Worm (Caenorhabditis elegans) whole organism, L1 larva: ENCODE measurements around the gene fbxb-50.
A peak's percentile ranks its signal among the peaks of the same experiment; 100 is the strongest.

Source experiments
- C34B4.2 ChIP-seq: sonication (generic microtip); optimal IDR thresholded peaks from 2 replicates; lab custom pipeline; 2017; ENCODE audit warnings: mild to moderate bottlenecking, missing genetic modification characterization, missing compliant biosample characterization
- aly-2 ChIP-seq: fragments of 150-350 bp; optimal IDR thresholded peaks from 2 replicates; lab custom pipeline; 2014; ENCODE audit warnings: missing biosample characterization, missing genetic modification characterization
- ceh-63 ChIP-seq: fragments of 200-800 bp; sonication (Bioruptor generic); optimal IDR thresholded peaks from 2 replicates; lab custom pipeline; 2018; ENCODE audit warnings: mild to moderate bottlenecking, missing genetic modification characterization, missing compliant biosample characterization
- ceh-8 ChIP-seq: fragments of 200-800 bp; sonication (Bioruptor generic); optimal IDR thresholded peaks from 2 replicates; lab custom pipeline; 2018; ENCODE audit warnings: mild to moderate bottlenecking, missing genetic modification characterization, moderate library complexity, missing compliant biosample characterization
- ceh-82 ChIP-seq, 3 experiments: fragments of 150-350 bp in 1 of 3; sonication (generic microtip) in 2 of 3; optimal IDR thresholded peaks; 2 replicates each; lab custom pipeline; 2014 to 2017; ENCODE audit warnings: missing biosample characterization in 3 of 3, missing genetic modification characterization in 3 of 3
- ceh-90 ChIP-seq: sonication (generic microtip); optimal IDR thresholded peaks from 2 replicates; lab custom pipeline; 2016; ENCODE audit warnings: missing genetic modification characterization, missing compliant biosample characterization
- dsc-1 ChIP-seq: sonication (generic microtip); optimal IDR thresholded peaks from 2 replicates; lab custom pipeline; 2016; ENCODE audit warnings: mild to moderate bottlenecking, missing genetic modification characterization, missing compliant biosample characterization
- efl-1 ChIP-seq, 4 experiments: fragments of 150-350 bp; optimal IDR thresholded peaks in 3 of 4; peaks in 1 of 4; 1 replicate in 1 of 4; 2 replicates in 3 of 4; lab custom pipeline; 2014; ENCODE audit warnings: missing biosample characterization in 2 of 4, missing genetic modification characterization in 2 of 4, missing genetic modification reagents in 2 of 4
- efl-3 ChIP-seq: fragments of 200-800 bp; sonication (Bioruptor generic); optimal IDR thresholded peaks from 2 replicates; lab custom pipeline; 2018; ENCODE audit warnings: mild to moderate bottlenecking, missing genetic modification characterization, missing compliant biosample characterization
- elt-3 ChIP-seq, 6 experiments: fragments of 150-350 bp in 1 of 6; sonication (generic microtip); optimal IDR thresholded peaks; 2 replicates each; lab custom pipeline; 2017 to 2018; ENCODE audit warnings: missing biosample characterization in 6 of 6, missing genetic modification characterization in 6 of 6, inconsistent platforms in 1 of 6
- fkh-4 ChIP-seq: sonication (generic microtip); optimal IDR thresholded peaks from 2 replicates; lab custom pipeline; 2016; ENCODE audit warnings: missing compliant biosample characterization, missing genetic modification characterization, borderline replicate concordance
- fos-1 ChIP-seq: fragments of 150-350 bp; optimal IDR thresholded peaks from 2 replicates; lab custom pipeline; 2014; ENCODE audit warnings: missing biosample characterization, missing genetic modification characterization
- hlh-17 ChIP-seq: fragments of 200-800 bp; sonication (Bioruptor generic); optimal IDR thresholded peaks from 2 replicates; lab custom pipeline; 2018; ENCODE audit warnings: missing genetic modification characterization, mild to moderate bottlenecking, missing compliant biosample characterization, moderate library complexity, borderline replicate concordance
- hlh-4 ChIP-seq: sonication (generic microtip); optimal IDR thresholded peaks from 2 replicates; lab custom pipeline; 2016; ENCODE audit warnings: mild to moderate bottlenecking, missing genetic modification characterization, missing compliant biosample characterization
- hpl-2 ChIP-seq: fragments of 150-350 bp; optimal IDR thresholded peaks from 2 replicates; lab custom pipeline; 2014; ENCODE audit warnings: missing biosample characterization, missing genetic modification reagents, missing genetic modification characterization
- lin-15B ChIP-seq: fragments of 150-350 bp; sonication (generic microtip); optimal IDR thresholded peaks from 3 replicates; lab custom pipeline; 2014; ENCODE audit warnings: missing biosample characterization, missing genetic modification characterization
- lin-39 ChIP-seq: fragments of 150-350 bp; optimal IDR thresholded peaks from 2 replicates; lab custom pipeline; 2014; ENCODE audit warnings: missing biosample characterization, missing genetic modification reagents, missing genetic modification characterization
- lir-3 ChIP-seq: sonication (generic microtip); optimal IDR thresholded peaks from 2 replicates; lab custom pipeline; 2016; ENCODE audit warnings: mild to moderate bottlenecking, missing genetic modification characterization, moderate library complexity, missing compliant biosample characterization; ENCODE audit not compliant: poor library complexity
- mep-1 ChIP-seq: fragments of 150-350 bp; optimal IDR thresholded peaks from 2 replicates; lab custom pipeline; 2014; ENCODE audit warnings: missing biosample characterization, missing genetic modification characterization
- nhr-11 ChIP-seq: fragments of 150-350 bp; optimal IDR thresholded peaks from 2 replicates; lab custom pipeline; 2014; ENCODE audit warnings: missing biosample characterization, missing genetic modification characterization
- nhr-19 ChIP-seq: fragments of 200-800 bp; sonication (Bioruptor generic); conservative IDR thresholded peaks from 2 replicates; pipeline ENCODE4 v1.3.6; 2022; ENCODE audit warnings: missing genetic modification characterization, missing compliant biosample characterization
- nhr-237 ChIP-seq: fragments of 150-350 bp; optimal IDR thresholded peaks from 2 replicates; lab custom pipeline; 2014; ENCODE audit warnings: missing biosample characterization, missing genetic modification characterization
- nhr-71 ChIP-seq: sonication (generic microtip); optimal IDR thresholded peaks from 2 replicates; lab custom pipeline; 2016; ENCODE audit warnings: mild to moderate bottlenecking, missing genetic modification characterization, moderate library complexity, missing compliant biosample characterization
- nhr-76 ChIP-seq: sonication (generic microtip); optimal IDR thresholded peaks from 2 replicates; lab custom pipeline; 2017; ENCODE audit warnings: missing biosample characterization, missing genetic modification characterization
- nhr-84 ChIP-seq: sonication (generic microtip); optimal IDR thresholded peaks from 2 replicates; lab custom pipeline; 2017; ENCODE audit warnings: missing biosample characterization, missing genetic modification characterization
- nhr-85 ChIP-seq: sonication (generic microtip); peaks from one replicate; lab custom pipeline; 2016; ENCODE audit warnings: missing genetic modification characterization, inconsistent platforms, missing compliant biosample characterization
- pqm-1 ChIP-seq: sonication (generic microtip); optimal IDR thresholded peaks from 3 replicates; lab custom pipeline; 2017; ENCODE audit warnings: missing biosample characterization, missing genetic modification characterization
- rnt-1 ChIP-seq: sonication (generic microtip); optimal IDR thresholded peaks from 2 replicates; lab custom pipeline; 2016; ENCODE audit warnings: mild to moderate bottlenecking, missing genetic modification characterization, moderate library complexity, missing compliant biosample characterization
- sptf-1 ChIP-seq: fragments of 150-350 bp; optimal IDR thresholded peaks from 2 replicates; lab custom pipeline; 2014; ENCODE audit warnings: missing biosample characterization, missing genetic modification characterization
- sup-37 ChIP-seq: fragments of 200-800 bp; sonication (Bioruptor generic); optimal IDR thresholded peaks from 2 replicates; lab custom pipeline; 2018; ENCODE audit warnings: mild to moderate bottlenecking, missing genetic modification characterization, missing compliant biosample characterization
- tlp-1 ChIP-seq: fragments of 150-350 bp; optimal IDR thresholded peaks from 2 replicates; lab custom pipeline; 2014; ENCODE audit warnings: missing biosample characterization, missing genetic modification characterization
- unc-62 ChIP-seq: fragments of 150-350 bp; optimal IDR thresholded peaks from 2 replicates; lab custom pipeline; 2014; ENCODE audit warnings: missing biosample characterization, missing genetic modification reagents, missing genetic modification characterization
- unc-98 ChIP-seq: fragments of 200-800 bp; sonication (Bioruptor generic); IDR thresholded peaks from 2 replicates; pipeline ENCODE4 v1.3.6; 2022; ENCODE audit warnings: missing genetic modification characterization, missing compliant biosample characterization
- vab-15 ChIP-seq: sonication (generic microtip); optimal IDR thresholded peaks from 2 replicates; lab custom pipeline; 2017; ENCODE audit warnings: missing genotype, mild to moderate bottlenecking, missing genetic modification characterization, missing compliant biosample characterization
- ztf-11 ChIP-seq, 2 experiments: sonication (generic microtip); optimal IDR thresholded peaks; 2 replicates each; lab custom pipeline; 2016 to 2017; ENCODE audit warnings: missing genetic modification characterization in 2 of 2, missing biosample characterization in 1 of 2, missing compliant biosample characterization in 1 of 2

The fbxb-50 gene

DNA sequence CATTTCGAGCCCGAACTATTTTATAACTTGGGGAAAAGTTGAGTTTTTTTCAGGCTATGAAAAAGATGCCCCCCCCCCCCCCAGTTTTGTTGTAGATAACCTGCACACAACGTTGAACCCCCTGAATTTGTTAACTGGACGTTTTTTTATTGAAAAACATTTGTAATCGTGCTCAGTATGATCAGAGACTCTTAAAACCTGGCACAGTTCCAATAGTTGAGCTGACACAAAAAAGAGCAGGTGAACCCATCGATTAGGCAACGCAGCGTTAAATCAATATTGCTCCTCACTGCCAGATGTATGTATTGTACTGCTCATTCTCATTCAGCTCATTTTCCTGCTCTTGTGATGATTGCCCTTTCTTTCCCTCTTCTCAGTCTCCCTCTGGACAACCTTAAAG, 10.6 kb upstream of the fbxb-50 start, which contains the start of gene K05F6.12:
TSS of gene K05F6.12 (plus strand) at position 301 of the 400 bp plus-strand sequence.
- TF ChIP-seq sptf-1 (tag; lab: Kevin White, UChicago) (no peak), nhr-76 (tag; lab: Kevin White, UChicago) (no peak), mep-1 (no peak), ceh-8 (GFP tag; lab: Kevin White, UChicago) (no peak)

DNA sequence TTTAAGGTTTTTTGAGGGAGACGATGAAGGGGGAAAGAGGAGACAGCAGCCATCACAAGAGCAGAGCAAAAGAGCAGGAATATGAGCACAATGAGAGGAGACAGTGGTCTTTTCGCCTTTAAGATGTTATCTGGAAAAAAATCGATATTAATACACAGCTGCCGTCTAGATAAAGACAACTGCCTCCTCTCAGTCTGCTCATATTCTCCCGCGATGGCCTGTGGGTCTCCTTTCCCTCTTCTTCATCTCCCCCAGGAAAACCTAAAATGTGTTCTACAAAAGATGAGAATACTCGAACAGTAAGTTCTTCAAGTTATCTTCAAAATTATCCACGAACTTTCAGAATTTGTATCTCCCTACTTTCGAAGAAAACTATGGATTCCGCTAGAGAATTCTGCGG, 5.7 kb upstream of the fbxb-50 start, which contains the start of the genes fbxb-52 and fbxb-51:
TSS of gene fbxb-52 (minus strand) at position 101 of the 400 bp plus-strand sequence.
TSS of gene fbxb-51 (plus strand) at position 212 of the 400 bp plus-strand sequence.
- no peak for TF ChIP-seq ceh-90 (tag; lab: Kevin White, UChicago)
- no peak for TF ChIP-seq ceh-63 (GFP tag; lab: Kevin White, UChicago)
- TF ChIP-seq dsc-1 (tag; lab: Kevin White, UChicago), result no peak
- no peak for TF ChIP-seq vab-15 (tag; lab: Kevin White, UChicago)
- TF ChIP-seq elt-3 (tag; optimal IDR thresholded peaks at IDR 0.05; lab: Kevin White, UChicago), result no peak
- no peak for TF ChIP-seq nhr-84 (tag; lab: Kevin White, UChicago)
- TF ChIP-seq unc-98, result no peak
- no peak for TF ChIP-seq tlp-1
- TF ChIP-seq nhr-85 (tag; lab: Kevin White, UChicago), result no peak
- TF ChIP-seq ceh-8 (GFP tag; lab: Kevin White, UChicago), result no peak
- no peak for TF ChIP-seq nhr-237 (tag; lab: Kevin White, UChicago)
- TF ChIP-seq hlh-17 (GFP tag; lab: Kevin White, UChicago), result no peak
- TF ChIP-seq nhr-19 (GFP tag; lab: Robert Waterston, UW), result no peak
- no peak for TF ChIP-seq lin-39 (tag; lab: Kevin White, UChicago)

DNA sequence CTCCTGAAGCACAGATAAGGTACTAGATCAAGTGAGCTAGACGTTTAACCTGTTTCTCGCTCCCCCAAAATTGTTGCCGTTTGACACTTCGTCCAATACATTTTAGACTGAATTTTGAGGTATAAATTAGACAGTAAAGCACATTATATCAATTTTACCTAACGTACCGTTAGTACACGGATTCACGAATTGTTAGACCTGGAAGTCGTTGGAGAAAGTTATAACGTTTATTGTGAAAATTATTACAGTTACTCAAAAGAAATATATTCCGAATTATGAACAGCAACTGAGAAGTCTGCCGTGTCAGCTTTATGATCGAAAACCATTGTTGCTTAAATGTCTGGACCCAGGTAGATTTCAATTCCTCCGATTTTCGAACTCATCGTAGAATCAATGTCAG, 4.6 kb downstream of the fbxb-50 start:
- no peak for TF ChIP-seq lin-15B
- no peak for TF ChIP-seq C34B4.2
- no peak for TF ChIP-seq efl-3
- no peak for TF ChIP-seq hlh-4 (tag; lab: Kevin White, UChicago)
- TF ChIP-seq ceh-8 (GFP tag; lab: Kevin White, UChicago), result no peak
- no peak for TF ChIP-seq efl-1 (optimal IDR thresholded peaks at IDR 0.05; lab: Kevin White, UChicago)
- peak in 1 of 2 experiments; percentile 91 for TF ChIP-seq efl-1 (GFP tag; optimal IDR thresholded peaks at IDR 0.05 in 1 of 2; lab: Kevin White, UChicago)
- TF ChIP-seq nhr-85 (tag; lab: Kevin White, UChicago), result no peak

DNA sequence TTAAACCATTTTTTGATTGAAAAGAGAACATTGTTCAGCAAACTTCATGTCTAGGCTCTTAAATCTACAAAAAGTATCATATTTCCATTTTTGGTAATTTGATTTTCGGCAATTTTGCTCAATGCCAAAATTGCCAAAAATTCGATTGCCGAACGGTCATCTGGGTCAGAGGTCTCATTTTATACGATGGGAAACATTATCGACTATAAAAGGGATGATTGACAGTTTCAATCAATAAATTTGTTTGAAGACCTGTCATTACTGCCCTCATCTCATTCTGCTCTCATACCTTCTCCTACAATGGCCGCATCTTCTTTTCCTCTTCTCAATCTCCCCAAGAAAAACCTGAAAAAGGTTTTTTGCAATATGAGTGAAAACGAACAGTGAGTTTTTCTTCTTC, 5.6 kb downstream of the fbxb-50 start, which contains the start of gene K05F6.14:
TSS of gene K05F6.14 (plus strand) at position 301 of the 400 bp plus-strand sequence.
- no peak for TF ChIP-seq ceh-82 (tag; optimal IDR thresholded peaks at IDR 0.05; lab: Kevin White, UChicago)
- no peak for TF ChIP-seq unc-62 (GFP tag; lab: Kevin White, UChicago)
- TF ChIP-seq vab-15 (tag; lab: Kevin White, UChicago), result no peak
- TF ChIP-seq pqm-1 (tag; lab: Kevin White, UChicago), result no peak
- TF ChIP-seq nhr-11 (tag; lab: Kevin White, UChicago), result no peak
- no peak for TF ChIP-seq nhr-19 (GFP tag; lab: Robert Waterston, UW)
- no peak for TF ChIP-seq hpl-2 (GFP tag; lab: Kevin White, UChicago)
- no peak for TF ChIP-seq rnt-1
- TF ChIP-seq fkh-4, result no peak
- no peak for TF ChIP-seq nhr-71 (tag; lab: Kevin White, UChicago)
- TF ChIP-seq ztf-11 (tag; optimal IDR thresholded peaks at IDR 0.05; lab: Kevin White, UChicago), result no peak
- TF ChIP-seq fos-1, result no peak
- no peak for TF ChIP-seq ceh-90 (tag; lab: Kevin White, UChicago)
- TF ChIP-seq C34B4.2, result no peak
- no peak for TF ChIP-seq aly-2 (tag; lab: Kevin White, UChicago)

DNA sequence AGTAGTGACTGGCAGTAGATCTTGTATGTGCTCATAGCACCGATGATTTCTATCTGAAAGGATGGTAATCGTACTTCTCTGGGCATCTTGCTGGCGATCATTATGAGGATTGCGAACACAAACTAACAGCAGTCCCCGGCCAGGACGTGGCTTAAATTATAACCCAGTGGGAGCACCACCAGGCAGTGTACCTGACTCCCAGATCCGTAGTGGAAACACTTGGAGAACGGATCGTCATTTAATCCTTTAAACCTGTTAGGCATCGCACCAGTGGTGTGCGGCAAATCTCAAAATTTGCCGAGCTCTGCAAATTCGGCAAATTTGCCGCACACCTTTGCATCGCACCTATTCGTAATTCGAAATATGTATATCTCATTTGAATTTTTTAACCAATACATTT, 11.4 kb downstream of the fbxb-50 start, which contains the start of gene K05F6.8:
TSS of gene K05F6.8 (minus strand) at position 101 of the 400 bp plus-strand sequence.
- no peak for TF ChIP-seq sup-37 (GFP tag; lab: Kevin White, UChicago)
- no peak for TF ChIP-seq lir-3 (tag; lab: Kevin White, UChicago)
- no peak for TF ChIP-seq ceh-82 (tag; optimal IDR thresholded peaks at IDR 0.05; lab: Kevin White, UChicago)
